Fruit fly (Drosophila melanogaster): Measurements from ENCODE around the gene GATAd.
A peak's percentile ranks its signal among the peaks of the same experiment; 100 is the strongest.

Gene GATAd

dm6 chr2L:10375464-10376236, 42.1 kb downstream of the GATAd start, which contains the start of the genes CG33303 and dpr19 (continued):
- TF ChIP-seq Gug (GFP tag; IDR thresholded peaks at IDR 0.05) (no peak), CG3407 (GFP tag; optimal IDR thresholded peaks at IDR 0.05) (peak; percentile 63), odd (GFP tag; optimal IDR thresholded peaks at IDR 0.05) (peak; percentile 53), CG34224 (GFP tag; IDR thresholded peaks at IDR 0.05; ENCODE audit: partially characterized antibody) (no peak), dm (GFP tag; optimal IDR thresholded peaks at IDR 0.05) (no peak), CG12299 (tag; optimal IDR thresholded peaks at IDR 0.05) (peak; percentile 81), CG8089 (GFP tag; optimal IDR thresholded peaks at IDR 0.05) (no peak), HLHmδ (GFP tag; optimal IDR thresholded peaks at IDR 0.05) (no peak), CG30403 (GFP tag; optimal IDR thresholded peaks at IDR 0.05) (peak; percentile 64), Fer3 (tag; optimal IDR thresholded peaks at IDR 0.05) (peak; percentile 71), run (tag; optimal IDR thresholded peaks at IDR 0.05) (peak; percentile 72), Atf-2 (GFP tag; optimal IDR thresholded peaks at IDR 0.05) (no peak), CG1603 (tag; optimal IDR thresholded peaks at IDR 0.05) (peak; percentile 16), CG42726 (GFP tag; IDR thresholded peaks at IDR 0.05; ENCODE audit: partially characterized antibody) (no peak), Hr39 (optimal IDR thresholded peaks at IDR 0.05) (no peak), ara (GFP tag; IDR thresholded peaks at IDR 0.05) (peak; percentile 57; the same call in 1 of the 2 replicates), Hmx (GFP tag; optimal IDR thresholded peaks at IDR 0.05) (no peak), dmrt11E (tag; optimal IDR thresholded peaks at IDR 0.05) (peak; percentile 79), CG8765 (GFP tag; IDR thresholded peaks at IDR 0.05) (no peak), CG31224 (GFP tag; IDR thresholded peaks at IDR 0.05) (peak; percentile 41; the same call in 1 of the 2 replicates), CG13287 (GFP tag; IDR thresholded peaks at IDR 0.05; ENCODE audit: partially characterized antibody) (peak; percentile 35; the same call in 1 of the 2 replicates), CG3281 (GFP tag; optimal IDR thresholded peaks at IDR 0.05) (peak; percentile 70), crp (GFP tag; optimal IDR thresholded peaks at IDR 0.05) (peak in 1 of 2 experiments; percentile 79), CG10462 (GFP tag; optimal IDR thresholded peaks at IDR 0.05) (peak; percentile 20), Lpt (GFP tag; optimal IDR thresholded peaks at IDR 0.05) (no peak), bbx (GFP tag; IDR thresholded peaks at IDR 0.05; ENCODE audit: partially characterized antibody) (0 out of 2 replicates have a peak, but pooled peaks have one; percentile 19), CG30020 (tag; optimal IDR thresholded peaks at IDR 0.05) (peak; percentile 91), tx (GFP tag; optimal IDR thresholded peaks at IDR 0.05) (no peak), Chrac-16 (GFP tag; optimal IDR thresholded peaks at IDR 0.05) (peak; percentile 38), CG12744 (GFP tag; optimal IDR thresholded peaks at IDR 0.05) (no peak), NC2β (GFP tag; optimal IDR thresholded peaks at IDR 0.05) (no peak), sqz (GFP tag; optimal IDR thresholded peaks at IDR 0.05) (no peak), esg (GFP tag; conservative IDR thresholded peaks at IDR 0.05) (peak; percentile 58), zen (tag; optimal IDR thresholded peaks at IDR 0.05) (peak; percentile 64), CG4404 (GFP tag; IDR thresholded peaks at IDR 0.05) (no peak), ems (GFP tag; optimal IDR thresholded peaks at IDR 0.05) (no peak), Meics (GFP tag; optimal IDR thresholded peaks at IDR 0.05) (peak; percentile 80), luna (GFP tag; optimal IDR thresholded peaks at IDR 0.05) (no peak), CG8924 (tag; optimal IDR thresholded peaks at IDR 0.05) (peak; percentile 90), Ets65A (GFP tag) (no peak), tll (GFP tag; optimal IDR thresholded peaks at IDR 0.05) (no peak), sens (GFP tag) (no peak), fd96Cb (tag; optimal IDR thresholded peaks at IDR 0.05) (peak; percentile 66), CG12236 (GFP tag; optimal IDR thresholded peaks at IDR 0.05) (no peak), CG1647 (GFP tag; optimal IDR thresholded peaks at IDR 0.05) (no peak), vfl (GFP tag; optimal IDR thresholded peaks at IDR 0.05) (no peak), unc-4 (GFP tag; IDR thresholded peaks at IDR 0.05; ENCODE audit: partially characterized antibody) (no peak), wek (GFP tag; optimal IDR thresholded peaks at IDR 0.05) (peak; percentile 95), CG17328 (GFP tag; IDR thresholded peaks at IDR 0.05) (peak; percentile 79), CG4424 (GFP tag; optimal IDR thresholded peaks at IDR 0.05) (peak; percentile 71)

Data from whole organism, embryonic.